Worm (Caenorhabditis elegans): ENCODE results near the gene W02F12.8.

The W02F12.8 gene

ce11 chrV:6710462-6710861, 15.9 kb upstream of the W02F12.8 start, which contains the start of gene sna-1:
Gene sna-1 (minus strand): TSS chrV:6710679.
- TF ChIP-seq sdz-38 (tag; optimal IDR thresholded peaks at IDR 0.05) = no peak
- peak; percentile 47 for TF ChIP-seq lsl-1 (GFP tag; optimal IDR thresholded peaks at IDR 0.05)
- no peak for TF ChIP-seq ceh-27 (GFP tag; optimal IDR thresholded peaks at IDR 0.05)
- no peak for TF ChIP-seq zim-3 (tag; optimal IDR thresholded peaks at IDR 0.05)
- peak; percentile 26 for TF ChIP-seq efl-1 (GFP tag; optimal IDR thresholded peaks at IDR 0.05)
- TF ChIP-seq madf-6 (GFP tag; IDR thresholded peaks at IDR 0.05) = peak; percentile 75
- TF ChIP-seq unc-62 (GFP tag; optimal IDR thresholded peaks at IDR 0.05) = no peak
- TF ChIP-seq madf-8 (GFP tag; conservative IDR thresholded peaks at IDR 0.05) = peak; percentile 59; the same call in 1 of the 2 replicates
- TF ChIP-seq ceh-79 (tag; optimal IDR thresholded peaks at IDR 0.05) = no peak
- TF ChIP-seq ama-1 (optimal IDR thresholded peaks at IDR 0.05) = no peak
- TF ChIP-seq ama-1 (GFP tag; optimal IDR thresholded peaks at IDR 0.05) = no peak
- peak; percentile 90 for TF ChIP-seq attf-3 (GFP tag; conservative IDR thresholded peaks at IDR 0.05)
- no peak for TF ChIP-seq pha-4 (tag; optimal IDR thresholded peaks at IDR 0.05)

ce11 chrV:6709050-6709683, 14.6 kb upstream of the W02F12.8 start, which contains the start of gene dlst-1:
Gene dlst-1 (minus strand): TSS chrV:6709101.
- TF ChIP-seq athp-1 (tag; optimal IDR thresholded peaks at IDR 0.05) (no peak), F39B2.1 (GFP tag; IDR thresholded peaks at IDR 0.05) (no peak), lin-35 (GFP tag; optimal IDR thresholded peaks at IDR 0.05) (no peak), sptf-2 (GFP tag; optimal IDR thresholded peaks at IDR 0.05) (peak; percentile 6), attf-3 (GFP tag; conservative IDR thresholded peaks at IDR 0.05) (peak; percentile 77), cebp-1 (GFP tag; IDR thresholded peaks at IDR 0.05) (no peak), cebp-1 (tag; optimal IDR thresholded peaks at IDR 0.05) (peak; percentile 52), F23B12.7 (tag; optimal IDR thresholded peaks at IDR 0.05; ENCODE audit: insufficient read depth) (no peak), snpc-1.3 (tag; optimal IDR thresholded peaks at IDR 0.05; ENCODE audit: insufficient read depth) (peak; percentile 10), C17E4.6 (GFP tag; IDR thresholded peaks at IDR 0.05) (no peak), D2030.7 (GFP tag; IDR thresholded peaks at IDR 0.05) (peak; percentile 16; the same call in 1 of the 2 replicates), F55B11.4 (tag; optimal IDR thresholded peaks at IDR 0.05; ENCODE audit: borderline replicate concordance, insufficient read depth) (no peak), madf-8 (GFP tag; conservative IDR thresholded peaks at IDR 0.05) (peak; percentile 35), aptf-3 (GFP tag; IDR thresholded peaks at IDR 0.05) (no peak), Y53F4B.3 (GFP tag; IDR thresholded peaks at IDR 0.05) (no peak), mcd-1 (GFP tag; IDR thresholded peaks at IDR 0.05) (peak; percentile 51), K11D2.4 (GFP tag; IDR thresholded peaks at IDR 0.05) (no peak), dpl-1 (GFP tag; optimal IDR thresholded peaks at IDR 0.05) (no peak), akir-1 (GFP tag; optimal IDR thresholded peaks at IDR 0.05) (no peak), sdz-38 (tag; optimal IDR thresholded peaks at IDR 0.05) (no peak), rcor-1 (GFP tag; IDR thresholded peaks at IDR 0.05) (peak; percentile 40; the same call in 1 of the 2 replicates), nhr-120 (GFP tag; IDR thresholded peaks at IDR 0.05) (no peak), egl-18 (GFP tag; IDR thresholded peaks at IDR 0.05) (no peak), rpc-1 (optimal IDR thresholded peaks at IDR 0.05) (peak; percentile 34), rpc-1 (tag; optimal IDR thresholded peaks at IDR 0.05) (no peak), T26A5.8 (tag; optimal IDR thresholded peaks at IDR 0.05) (no peak), efl-1 (GFP tag; optimal IDR thresholded peaks at IDR 0.05) (peak; percentile 25), ztf-22 (GFP tag; optimal IDR thresholded peaks at IDR 0.05) (no peak), attf-5 (GFP tag; optimal IDR thresholded peaks at IDR 0.05) (peak; percentile 62), F10E7.11 (tag; optimal IDR thresholded peaks at IDR 0.05) (no peak), hsf-1 (GFP tag; IDR thresholded peaks at IDR 0.05) (0 out of 2 replicates have a peak, but pooled peaks have one; percentile 17), ama-1 (optimal IDR thresholded peaks at IDR 0.05) (no peak), ama-1 (GFP tag; optimal IDR thresholded peaks at IDR 0.05) (no peak), dox-1 (GFP tag; IDR thresholded peaks at IDR 0.05) (peak; percentile 65), lir-1 (GFP tag; conservative IDR thresholded peaks at IDR 0.05) (no peak), zim-3 (tag; optimal IDR thresholded peaks at IDR 0.05) (peak; percentile 43), tbx-9 (tag; optimal IDR thresholded peaks at IDR 0.05; ENCODE audit: borderline replicate concordance) (no peak), ekl-4 (GFP tag; IDR thresholded peaks at IDR 0.05) (peak; percentile 17; the same call in 1 of the 2 replicates), snpc-1.1 (tag; optimal IDR thresholded peaks at IDR 0.05; ENCODE audit: insufficient read depth) (no peak), B0261.1 (tag; optimal IDR thresholded peaks at IDR 0.05) (peak; percentile 24)

Measured in whole organism, young adult.